Worm (Caenorhabditis elegans): ENCODE results near the gene F46F5.1.

The F46F5.1 gene

ce11 chrII:821514-821913, 29.8 kb upstream of the F46F5.1 start, which contains the start of gene F46F5.8:
F46F5.8 (minus strand) TSS chrII:821614.
- TF ChIP-seq unc-120 (tag; optimal IDR thresholded peaks at IDR 0.05; ENCODE audit: poor library complexity, severe bottlenecking): no peak
- TF ChIP-seq sem-2 (GFP tag; optimal IDR thresholded peaks at IDR 0.05): no peak
- TF ChIP-seq ces-1 (GFP tag; optimal IDR thresholded peaks at IDR 0.05): no peak
- no peak for TF ChIP-seq blmp-1 (tag; optimal IDR thresholded peaks at IDR 0.05)
- TF ChIP-seq elt-3 (tag; optimal IDR thresholded peaks at IDR 0.05): no peak
- TF ChIP-seq ham-2 (GFP tag; optimal IDR thresholded peaks at IDR 0.05): no peak
- TF ChIP-seq M03D4.4 (tag; optimal IDR thresholded peaks at IDR 0.05): no peak
- no peak for TF ChIP-seq ceh-43 (GFP tag; optimal IDR thresholded peaks at IDR 0.05)
- no peak for TF ChIP-seq tbx-8 (GFP tag; optimal IDR thresholded peaks at IDR 0.05)
- no peak for TF ChIP-seq nhr-12 (tag; optimal IDR thresholded peaks at IDR 0.05)
- TF ChIP-seq lin-13 (tag; optimal IDR thresholded peaks at IDR 0.05): no peak
- TF ChIP-seq pha-4 (tag; optimal IDR thresholded peaks at IDR 0.05): no peak
- TF ChIP-seq drap-1 (GFP tag; optimal IDR thresholded peaks at IDR 0.05): no peak
- no peak for TF ChIP-seq unc-39 (tag; optimal IDR thresholded peaks at IDR 0.05)
- no peak for TF ChIP-seq flh-1 (GFP tag; optimal IDR thresholded peaks at IDR 0.05)
- no peak for TF ChIP-seq bed-3 (GFP tag; optimal IDR thresholded peaks at IDR 0.05)

DNA sequence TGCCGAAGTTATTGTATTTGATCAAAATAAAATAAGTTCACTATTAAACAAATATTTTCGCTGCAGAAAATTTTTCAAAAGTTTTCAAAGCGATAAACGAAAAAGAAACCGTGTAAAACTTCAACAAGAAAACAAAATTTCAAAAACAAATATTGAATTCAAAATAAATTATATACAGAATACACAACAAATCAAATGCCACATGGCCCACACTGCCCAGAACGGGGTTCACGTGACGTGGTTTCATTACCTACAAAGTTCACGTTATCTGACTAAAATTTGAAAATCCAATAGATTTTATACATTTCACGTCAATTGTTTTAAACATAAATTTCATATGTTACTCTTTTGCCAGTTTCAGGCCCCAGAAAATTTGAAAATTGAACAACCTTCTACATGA, 28.8 kb upstream of the F46F5.1 start, which contains the start of gene F46F5.7:
TSS of gene F46F5.7 (minus strand) at position 101 of the 400 bp plus-strand sequence.
- TF ChIP-seq nhr-12 (tag; optimal IDR thresholded peaks at IDR 0.05): no peak
- no peak for TF ChIP-seq sptf-1 (tag; optimal IDR thresholded peaks at IDR 0.05)
- no peak for TF ChIP-seq elt-1 (tag; optimal IDR thresholded peaks at IDR 0.05; ENCODE audit: borderline replicate concordance, insufficient read depth)
- no peak for TF ChIP-seq mep-1 (tag; optimal IDR thresholded peaks at IDR 0.05)
- no peak for TF ChIP-seq elt-3 (tag; optimal IDR thresholded peaks at IDR 0.05)
- no peak for TF ChIP-seq ceh-43 (GFP tag; optimal IDR thresholded peaks at IDR 0.05)
- TF ChIP-seq pha-4 (tag; optimal IDR thresholded peaks at IDR 0.05): no peak
- no peak for TF ChIP-seq nhr-28 (tag; optimal IDR thresholded peaks at IDR 0.05)
- TF ChIP-seq drap-1 (GFP tag; optimal IDR thresholded peaks at IDR 0.05): no peak
- no peak for TF ChIP-seq ceh-39 (tag; optimal IDR thresholded peaks at IDR 0.05)
- no peak for TF ChIP-seq ham-2 (GFP tag; optimal IDR thresholded peaks at IDR 0.05)
- TF ChIP-seq unc-39 (tag; optimal IDR thresholded peaks at IDR 0.05): no peak
- no peak for TF ChIP-seq sem-2 (GFP tag; optimal IDR thresholded peaks at IDR 0.05)
- TF ChIP-seq lin-13 (tag; optimal IDR thresholded peaks at IDR 0.05): no peak
- no peak for TF ChIP-seq nhr-237 (tag; optimal IDR thresholded peaks at IDR 0.05)
- TF ChIP-seq unc-62 (GFP tag; optimal IDR thresholded peaks at IDR 0.05): no peak
- no peak for TF ChIP-seq lin-32 (GFP tag; optimal IDR thresholded peaks at IDR 0.05)

ce11 chrII:814737-815136, 23.0 kb upstream of the F46F5.1 start, which contains the start of gene msrp-3:
msrp-3 (minus strand) TSS chrII:814837.
- TF ChIP-seq cnd-1 (tag; optimal IDR thresholded peaks at IDR 0.05): no peak
- TF ChIP-seq bed-3 (GFP tag; optimal IDR thresholded peaks at IDR 0.05): no peak
- TF ChIP-seq elt-1 (tag; optimal IDR thresholded peaks at IDR 0.05; ENCODE audit: borderline replicate concordance, insufficient read depth): no peak
- TF ChIP-seq unc-62 (GFP tag; optimal IDR thresholded peaks at IDR 0.05): no peak
- no peak for TF ChIP-seq ztf-11 (tag; optimal IDR thresholded peaks at IDR 0.05)
- TF ChIP-seq unc-120 (tag; optimal IDR thresholded peaks at IDR 0.05; ENCODE audit: poor library complexity, severe bottlenecking): no peak
- no peak for TF ChIP-seq lin-32 (GFP tag; optimal IDR thresholded peaks at IDR 0.05)
- no peak for TF ChIP-seq zip-8 (tag; optimal IDR thresholded peaks at IDR 0.05)
- TF ChIP-seq hlh-1 (tag; optimal IDR thresholded peaks at IDR 0.05): no peak
- no peak for TF ChIP-seq sptf-1 (tag; optimal IDR thresholded peaks at IDR 0.05)

- TF ChIP-seq ces-1 (GFP tag; optimal IDR thresholded peaks at IDR 0.05): no peak
- no peak for TF ChIP-seq mls-2 (tag; optimal IDR thresholded peaks at IDR 0.05)
- no peak for TF ChIP-seq bed-3 (GFP tag; optimal IDR thresholded peaks at IDR 0.05)
- TF ChIP-seq zip-8 (tag; optimal IDR thresholded peaks at IDR 0.05): no peak
- no peak for TF ChIP-seq nhr-12 (tag; optimal IDR thresholded peaks at IDR 0.05)
- TF ChIP-seq pha-4 (tag; optimal IDR thresholded peaks at IDR 0.05): no peak
- no peak for TF ChIP-seq unc-39 (tag; optimal IDR thresholded peaks at IDR 0.05)
- no peak for TF ChIP-seq elt-1 (tag; optimal IDR thresholded peaks at IDR 0.05; ENCODE audit: borderline replicate concordance, insufficient read depth)
- no peak for TF ChIP-seq flh-1 (GFP tag; optimal IDR thresholded peaks at IDR 0.05)
- TF ChIP-seq ceh-83 (GFP tag; optimal IDR thresholded peaks at IDR 0.05): no peak
- no peak for TF ChIP-seq ztf-11 (tag; optimal IDR thresholded peaks at IDR 0.05)
Measured at ce11 chrII:812917-813316, 21.2 kb upstream of the F46F5.1 start, which contains the start of gene F46F5.5. F46F5.5 (minus strand) TSS chrII:813017.

ce11 chrII:808457-808856, 16.7 kb upstream of the F46F5.1 start, which contains the start of gene F46F5.11:
F46F5.11 (plus strand) TSS chrII:808757.
- no peak for TF ChIP-seq mep-1 (tag; optimal IDR thresholded peaks at IDR 0.05)
- TF ChIP-seq ceh-43 (GFP tag; optimal IDR thresholded peaks at IDR 0.05): no peak
- TF ChIP-seq sem-2 (GFP tag; optimal IDR thresholded peaks at IDR 0.05): no peak
- no peak for TF ChIP-seq nhr-28 (tag; optimal IDR thresholded peaks at IDR 0.05)
- no peak for TF ChIP-seq sptf-1 (tag; optimal IDR thresholded peaks at IDR 0.05)
- TF ChIP-seq blmp-1 (tag; optimal IDR thresholded peaks at IDR 0.05): no peak
- TF ChIP-seq elt-1 (tag; optimal IDR thresholded peaks at IDR 0.05; ENCODE audit: borderline replicate concordance, insufficient read depth): no peak
- no peak for TF ChIP-seq nhr-2 (tag; optimal IDR thresholded peaks at IDR 0.05)
- no peak for TF ChIP-seq M03D4.4 (tag; optimal IDR thresholded peaks at IDR 0.05)
- TF ChIP-seq unc-120 (tag; optimal IDR thresholded peaks at IDR 0.05; ENCODE audit: poor library complexity, severe bottlenecking): no peak
- no peak for TF ChIP-seq mls-2 (tag; optimal IDR thresholded peaks at IDR 0.05)
- no peak for TF ChIP-seq unc-39 (tag; optimal IDR thresholded peaks at IDR 0.05)

Measured in whole organism, mixed stage, embryonic.